Worm (Caenorhabditis elegans): Measurements from ENCODE around the gene chts-1.

Gene chts-1

DNA sequence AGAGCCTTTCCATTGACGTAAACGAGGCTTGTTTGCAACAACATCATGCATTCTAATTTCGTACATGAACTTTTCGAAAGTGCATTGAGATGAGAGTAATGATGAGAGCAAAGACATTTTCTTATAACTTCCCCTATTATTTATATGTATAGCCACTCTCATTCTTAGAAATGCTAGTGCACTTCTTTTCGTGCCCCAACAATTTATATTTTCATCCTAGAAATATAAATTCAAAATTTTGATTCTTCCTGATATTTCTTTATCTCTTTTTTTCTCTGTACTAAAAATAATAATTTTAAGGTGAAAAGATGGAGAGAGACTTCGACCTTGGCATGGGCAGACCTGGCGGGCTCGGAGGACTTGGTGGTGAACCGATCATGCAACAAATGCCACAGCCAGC lies 40.5 kb downstream of the chts-1 start, which contains the start of gene mek-1:
mek-1 (plus strand) TSS at position 301 of the 400 bp plus-strand sequence.
- no peak for TF ChIP-seq nhr-102 (tag; optimal IDR thresholded peaks at IDR 0.05)
- TF ChIP-seq lin-15B (tag; optimal IDR thresholded peaks at IDR 0.05), result no peak
- TF ChIP-seq lin-13 (GFP tag; optimal IDR thresholded peaks at IDR 0.05), result no peak

DNA sequence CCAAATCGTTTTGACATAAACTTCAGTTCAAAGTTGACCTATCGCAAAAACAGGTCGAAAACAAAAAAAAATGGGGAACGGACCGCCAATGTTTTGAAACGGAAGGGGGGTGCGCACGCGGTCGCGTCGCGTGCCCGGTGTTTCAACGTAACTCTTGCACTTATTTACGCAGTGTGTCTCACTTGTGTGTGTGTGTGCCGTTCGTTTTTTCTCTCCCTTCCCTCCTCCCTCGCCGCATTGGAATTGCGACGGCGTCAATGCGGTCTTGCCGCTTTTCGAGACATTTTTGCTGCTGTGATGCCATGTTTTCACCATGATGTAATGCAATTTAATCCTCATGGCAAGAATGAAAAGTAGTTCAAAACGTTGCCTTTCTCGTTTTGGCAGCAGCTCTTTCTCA lies 41.0 kb downstream of the chts-1 start:
- peak; percentile 43 for TF ChIP-seq nhr-11 (tag; optimal IDR thresholded peaks at IDR 0.05)
- TF ChIP-seq F44E2.7 (GFP tag; IDR thresholded peaks at IDR 0.05), result no peak
- no peak for TF ChIP-seq nhr-237 (tag; optimal IDR thresholded peaks at IDR 0.05)
- TF ChIP-seq fkh-10 (GFP tag; optimal IDR thresholded peaks at IDR 0.05), result peak; percentile 26
- TF ChIP-seq T26A8.4 (GFP tag; IDR thresholded peaks at IDR 0.05), result no peak
- peak; percentile 62 for TF ChIP-seq hmg-1.1 (GFP tag; IDR thresholded peaks at IDR 0.05)
- peak; percentile 58 for TF ChIP-seq mep-1 (tag; optimal IDR thresholded peaks at IDR 0.05)
- peak; percentile 2 to 75 for TF ChIP-seq mdl-1 (tag; optimal IDR thresholded peaks at IDR 0.05)
- no peak for TF ChIP-seq ceh-82 (tag; optimal IDR thresholded peaks at IDR 0.05)
- peak; percentile 40 for TF ChIP-seq nhr-6 (tag; optimal IDR thresholded peaks at IDR 0.05)
- peak; percentile 56 for TF ChIP-seq mes-2 (tag; optimal IDR thresholded peaks at IDR 0.05; ENCODE audit: poor library complexity, severe bottlenecking)
- TF ChIP-seq madf-5 (GFP tag; IDR thresholded peaks at IDR 0.05), result no peak
- 0 out of 2 replicates have a peak, but pooled peaks have one; percentile 17 for TF ChIP-seq ctbp-1 (GFP tag; IDR thresholded peaks at IDR 0.05)
- TF ChIP-seq mdt-29 (GFP tag; IDR thresholded peaks at IDR 0.05), result 0 out of 2 replicates have a peak, but pooled peaks have one; percentile 16
- TF ChIP-seq skn-1 (tag; optimal IDR thresholded peaks at IDR 0.05), result no peak
- TF ChIP-seq hif-1 (tag; optimal IDR thresholded peaks at IDR 0.05), result peak in 1 of 2 experiments; percentile 38
- no peak for TF ChIP-seq php-3 (GFP tag; IDR thresholded peaks at IDR 0.05)
- TF ChIP-seq Y5F2A.4 (GFP tag; optimal IDR thresholded peaks at IDR 0.05), result no peak
- TF ChIP-seq ceh-44 (GFP tag; IDR thresholded peaks at IDR 0.05), result peak; percentile 3; the same call in 1 of the 2 replicates
- peak; percentile 58 for TF ChIP-seq rbr-2 (tag; optimal IDR thresholded peaks at IDR 0.05)
- no peak for TF ChIP-seq tag-97 (GFP tag; IDR thresholded peaks at IDR 0.05)
- no peak for TF ChIP-seq spr-3 (GFP tag; optimal IDR thresholded peaks at IDR 0.05)
- 0 out of 2 replicates have a peak, but pooled peaks have one; percentile 2 for TF ChIP-seq madf-9 (GFP tag; conservative IDR thresholded peaks at IDR 0.05)
- peak; percentile 88 for TF ChIP-seq hlh-30 (tag; optimal IDR thresholded peaks at IDR 0.05; ENCODE audit: insufficient read depth)
- TF ChIP-seq dmd-8 (GFP tag; IDR thresholded peaks at IDR 0.05), result no peak
- peak; percentile 91 for TF ChIP-seq mxl-3 (GFP tag; optimal IDR thresholded peaks at IDR 0.05)
- no peak; the same call in 1 of the 2 replicates for TF ChIP-seq vab-7 (GFP tag; IDR thresholded peaks at IDR 0.05)
- peak in 1 of 2 experiments; percentile 91 for TF ChIP-seq unc-62 (GFP tag; optimal IDR thresholded peaks at IDR 0.05 in 1 of 2)
- no peak for TF ChIP-seq unc-62 (tag; optimal IDR thresholded peaks at IDR 0.05)
- peak; percentile 59 for TF ChIP-seq hlh-11 (tag; optimal IDR thresholded peaks at IDR 0.05)
- peak; percentile 42 for TF ChIP-seq nhr-28 (tag; optimal IDR thresholded peaks at IDR 0.05)
- peak; percentile 37; the same call in 1 of the 2 replicates for TF ChIP-seq dmd-6 (GFP tag; IDR thresholded peaks at IDR 0.05)
- no peak for TF ChIP-seq lin-15B (tag; optimal IDR thresholded peaks at IDR 0.05)
- peak in 1 of 2 experiments; percentile 1 for TF ChIP-seq daf-16 (GFP tag; optimal IDR thresholded peaks at IDR 0.05)
- TF ChIP-seq daf-16 (tag; optimal IDR thresholded peaks at IDR 0.05), result peak; percentile 47
- TF ChIP-seq set-16 (GFP tag; IDR thresholded peaks at IDR 0.05), result 0 out of 2 replicates have a peak, but pooled peaks have one; percentile 18
- no peak for TF ChIP-seq lsy-2 (tag; optimal IDR thresholded peaks at IDR 0.05)

DNA sequence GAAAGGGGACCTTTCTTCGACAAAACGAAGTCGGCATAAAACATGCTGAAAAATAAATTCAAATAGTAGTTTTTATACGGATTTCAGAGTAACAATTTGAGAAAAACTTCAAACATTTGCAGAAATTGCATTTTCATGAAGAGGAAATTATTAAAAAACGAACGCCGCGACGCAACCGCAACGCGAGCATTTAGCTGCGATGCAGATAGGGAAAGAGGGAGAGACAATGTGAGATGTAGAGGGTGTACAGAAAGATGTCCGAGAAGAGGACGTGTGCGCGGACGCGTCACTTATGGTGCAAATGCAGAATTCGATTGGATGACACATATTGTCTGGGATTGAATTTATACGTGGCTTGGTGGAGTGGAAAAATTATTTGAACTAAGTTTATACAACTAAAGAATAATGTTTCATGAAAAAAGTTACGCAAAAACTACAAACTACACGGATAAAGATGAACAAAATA lies 44.5 kb downstream of the chts-1 start, which contains the start of gene coh-1:
coh-1 (minus strand) TSS at position 51 of the 466 bp plus-strand sequence.
- TF ChIP-seq duxl-1 (tag; optimal IDR thresholded peaks at IDR 0.05; ENCODE audit: poor library complexity) (no peak), lin-1 (GFP tag; IDR thresholded peaks at IDR 0.05) (no peak), mep-1 (tag; optimal IDR thresholded peaks at IDR 0.05) (peak; percentile 66), hmg-1.1 (GFP tag; IDR thresholded peaks at IDR 0.05) (peak; percentile 69), lsy-2 (tag; optimal IDR thresholded peaks at IDR 0.05) (peak in 1 of 2 experiments; percentile 71), nhr-25 (tag; optimal IDR thresholded peaks at IDR 0.05; ENCODE audit: borderline replicate concordance, insufficient read depth) (peak; percentile 45), ceh-82 (tag; optimal IDR thresholded peaks at IDR 0.05) (no peak), hif-1 (tag; optimal IDR thresholded peaks at IDR 0.05) (peak in 1 of 2 experiments; percentile 7), Y5F2A.4 (GFP tag; optimal IDR thresholded peaks at IDR 0.05) (no peak), nhr-28 (tag; optimal IDR thresholded peaks at IDR 0.05) (peak; percentile 43), unc-62 (GFP tag; optimal IDR thresholded peaks at IDR 0.05 in 1 of 2) (peak in 1 of 2 experiments; percentile 82), unc-62 (tag; optimal IDR thresholded peaks at IDR 0.05) (no peak), mes-2 (tag; optimal IDR thresholded peaks at IDR 0.05; ENCODE audit: poor library complexity, severe bottlenecking) (peak; percentile 66), daf-12 (tag; optimal IDR thresholded peaks at IDR 0.05) (no peak), nhr-6 (tag; optimal IDR thresholded peaks at IDR 0.05) (peak; percentile 43), rbr-2 (tag; optimal IDR thresholded peaks at IDR 0.05) (peak; percentile 59), nhr-11 (tag; optimal IDR thresholded peaks at IDR 0.05) (peak; percentile 2), dve-1 (tag; optimal IDR thresholded peaks at IDR 0.05; ENCODE audit: insufficient read depth) (peak; percentile 71), ceh-62 (tag; optimal IDR thresholded peaks at IDR 0.05) (no peak), daf-16 (GFP tag; optimal IDR thresholded peaks at IDR 0.05) (no peak), daf-16 (tag; optimal IDR thresholded peaks at IDR 0.05) (no peak)

Data from whole organism, L4 larva.